Fruit fly (Drosophila melanogaster) Kc167 (cell line): ENCODE results near the gene CG6912.

Experiments
- Myc ChIP-seq: fragments of >200 bp; optimal IDR thresholded peaks from 2 replicates; lab custom pipeline; 2017; ENCODE audit warnings: missing external identifiers
- Sin3A ChIP-seq: fragments of >200 bp; optimal IDR thresholded peaks from 2 replicates; lab custom pipeline; 2018; ENCODE audit warnings: missing external identifiers
- h ChIP-seq: fragments of >200 bp; optimal IDR thresholded peaks from 3 replicates; lab custom pipeline; 2018; ENCODE audit warnings: missing external identifiers
- insv ChIP-seq: fragments of >200 bp; optimal IDR thresholded peaks from 3 replicates; lab custom pipeline; 2018; ENCODE audit warnings: missing external identifiers
- psq ChIP-seq: fragments of >200 bp; optimal IDR thresholded peaks from 2 replicates; lab custom pipeline; 2017; ENCODE audit warnings: missing external identifiers
- ttk ChIP-seq: sonication (Bioruptor generic); optimal IDR thresholded peaks from 2 replicates; lab custom pipeline; 2017; ENCODE audit warnings: missing external identifiers

DNA sequence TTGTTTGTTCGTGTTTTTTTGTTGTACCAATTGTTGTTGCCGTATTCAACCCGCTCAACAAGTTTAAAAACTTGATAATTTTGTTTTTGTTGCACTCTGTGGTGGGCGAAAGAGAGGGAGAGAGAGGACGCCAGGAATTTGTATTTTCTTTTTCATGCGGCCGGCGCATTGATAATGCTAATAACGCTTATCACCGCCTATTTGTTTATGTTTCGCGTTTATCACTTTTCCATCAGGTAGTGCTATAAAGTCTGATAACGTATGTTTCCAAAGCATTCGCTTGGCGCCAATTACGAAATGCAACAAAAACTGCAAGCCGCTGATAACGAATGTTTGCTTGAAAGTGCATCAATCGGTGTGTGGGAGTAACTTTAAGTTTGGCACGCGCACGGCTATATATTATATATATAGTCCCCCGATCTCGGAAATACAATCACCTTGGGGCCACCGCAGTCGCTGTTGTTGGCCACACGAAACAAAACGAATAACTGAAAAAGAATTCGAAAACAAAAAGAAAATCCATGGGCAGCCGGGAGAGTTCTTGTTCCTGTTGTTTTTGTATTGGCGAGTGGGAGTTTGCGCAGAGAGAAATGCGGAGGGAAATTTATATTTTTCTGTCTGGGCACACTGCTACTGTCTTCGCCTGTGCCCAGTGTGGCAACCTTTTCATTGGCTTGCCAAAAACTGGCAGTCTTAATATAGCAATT lies 10.4 kb upstream of the CG6912 start, which contains the start of gene Glys:
- TF ChIP-seq Sin3A (lab: Kevin White, UChicago) = no peak
- TF ChIP-seq h (lab: Kevin White, UChicago) = no peak
- no peak for TF ChIP-seq Myc
- TF ChIP-seq insv = no peak
- no peak for TF ChIP-seq psq (lab: Kevin White, UChicago)
- no peak for TF ChIP-seq ttk (lab: Kevin White, UChicago)
